Worm (Caenorhabditis elegans): ENCODE data around the gene vab-2.
A peak's percentile ranks its signal among the peaks of the same experiment; 100 is the strongest.

DNA sequence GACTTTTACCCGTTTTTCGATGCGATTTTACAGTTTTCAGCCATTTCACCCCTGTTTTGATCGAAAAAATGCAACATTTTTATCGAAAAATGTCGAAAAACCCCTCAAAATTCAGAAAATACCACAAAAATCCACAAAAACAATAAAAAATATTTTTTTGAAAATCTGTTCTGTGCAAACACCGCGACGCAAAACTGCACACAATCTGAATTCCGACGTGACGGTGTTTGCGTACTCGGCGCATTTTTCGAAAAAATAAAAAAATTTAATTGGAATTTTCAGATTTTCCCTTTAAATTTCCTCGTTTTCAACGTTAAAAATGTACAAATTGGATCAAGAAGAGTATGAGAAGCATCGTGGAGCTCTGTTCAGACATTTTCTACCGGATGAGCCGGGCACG is 40.8 kb downstream of the vab-2 start, which contains the start of gene smgl-2:
- TF ChIP-seq zag-1 (tag; optimal IDR thresholded peaks at IDR 0.05) (no peak), snpc-4 (tag; optimal IDR thresholded peaks at IDR 0.05) (peak; percentile 54), gmeb-1 (tag; optimal IDR thresholded peaks at IDR 0.05) (peak; percentile 86), mdl-1 (tag; optimal IDR thresholded peaks at IDR 0.05) (no peak), ama-1 (optimal IDR thresholded peaks at IDR 0.05) (peak; percentile 31), nhr-12 (tag; optimal IDR thresholded peaks at IDR 0.05) (no peak), fos-1 (tag; optimal IDR thresholded peaks at IDR 0.05) (peak; percentile 52), nhr-77 (tag; optimal IDR thresholded peaks at IDR 0.05) (no peak), dmd-4 (tag; optimal IDR thresholded peaks at IDR 0.05) (no peak), lin-13 (GFP tag; optimal IDR thresholded peaks at IDR 0.05) (peak; percentile 79), R02D3.7 (tag; optimal IDR thresholded peaks at IDR 0.05) (no peak)

Measured in whole organism, L2 larva.